Worm (Caenorhabditis elegans) whole organism, young adult: Measurements from ENCODE around the gene mip-2.

Source experiments
- lsl-1 ChIP-seq: fragments of 200-800 bp; sonication (Bioruptor generic); optimal IDR thresholded peaks from 2 replicates; lab custom pipeline; 2018; ENCODE audit warnings: mild to moderate bottlenecking, missing genetic modification characterization, moderate library complexity, missing compliant biosample characterization
- nhr-179 ChIP-seq: sonication (generic microtip); optimal IDR thresholded peaks from 2 replicates; lab custom pipeline; 2016; ENCODE audit warnings: mild to moderate bottlenecking, missing genetic modification characterization, missing compliant biosample characterization
- snpc-1.1 ChIP-seq: sonication (generic microtip); optimal IDR thresholded peaks from 2 replicates; lab custom pipeline; 2017; ENCODE audit warnings: missing genetic modification characterization, mild to moderate bottlenecking, missing compliant biosample characterization, antibody characterized with exemption, moderate library complexity, missing genotype, missing genetic modification reagents; ENCODE audit not compliant: insufficient read depth
- unc-62 ChIP-seq: fragments of 150-350 bp; optimal IDR thresholded peaks from 2 replicates; lab custom pipeline; 2014; ENCODE audit warnings: missing biosample characterization, missing genetic modification reagents, missing genetic modification characterization
- ztf-22 ChIP-seq: fragments of 200-800 bp; sonication (Bioruptor generic); optimal IDR thresholded peaks from 2 replicates; lab custom pipeline; 2018; ENCODE audit warnings: mild to moderate bottlenecking, missing genetic modification characterization, moderate library complexity, missing compliant biosample characterization

ce11 chrV:13645848-13646578, 25.7 kb downstream of the mip-2 start:
- no peak for TF ChIP-seq nhr-179 (tag; lab: Kevin White, UChicago)
- no peak for TF ChIP-seq lsl-1 (GFP tag; lab: Kevin White, UChicago)
- no peak for TF ChIP-seq snpc-1.1 (tag; lab: Kevin White, UChicago)
- no peak for TF ChIP-seq unc-62 (GFP tag; lab: Kevin White, UChicago)
- TF ChIP-seq ztf-22: no peak
